Worm (Caenorhabditis elegans) whole organism, early embryonic: ENCODE measurements around the gene mfn-1.

Source experiments
- F13C5.2 ChIP-seq: sonication (generic microtip); optimal IDR thresholded peaks from 2 replicates; lab custom pipeline; 2017; ENCODE audit warnings: mild to moderate bottlenecking, missing genetic modification characterization, inconsistent platforms, missing compliant biosample characterization
- ama-1 ChIP-seq: fragments of 150-350 bp; optimal IDR thresholded peaks from 2 replicates; lab custom pipeline; 2014
- ceh-13 ChIP-seq: fragments of 200-800 bp; sonication (Bioruptor generic); optimal IDR thresholded peaks from 2 replicates; lab custom pipeline; 2018; ENCODE audit warnings: mild to moderate bottlenecking, missing genetic modification characterization, missing compliant biosample characterization
- ets-7 ChIP-seq: sonication (generic microtip); optimal IDR thresholded peaks from 2 replicates; lab custom pipeline; 2016; ENCODE audit warnings: missing genotype, missing genetic modification characterization, missing compliant biosample characterization
- hmbx-1 ChIP-seq: sonication (generic microtip); optimal IDR thresholded peaks from 2 replicates; lab custom pipeline; 2016; ENCODE audit warnings: mild to moderate bottlenecking, missing genetic modification characterization, missing compliant biosample characterization

DNA sequence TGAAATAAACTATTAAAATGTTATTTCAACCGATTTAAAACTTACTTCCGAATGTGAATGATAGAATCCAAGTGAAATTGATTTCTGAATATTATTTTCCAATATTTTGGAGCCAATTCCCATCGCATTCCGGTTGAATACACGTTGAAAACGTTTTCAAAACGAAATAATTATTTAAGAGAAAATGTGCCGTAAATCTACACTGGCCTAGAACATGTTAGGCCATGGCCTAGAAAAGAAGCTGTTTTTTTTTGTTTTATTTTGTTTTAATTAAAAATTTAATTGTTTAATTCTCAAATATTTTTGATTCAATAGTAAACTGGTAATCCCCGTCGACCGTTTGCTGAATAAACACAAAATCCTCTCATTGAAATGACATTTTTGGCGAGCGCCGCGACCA lies 7.9 kb downstream of the mfn-1 start:
- TF ChIP-seq F13C5.2 (tag; lab: Kevin White, UChicago) (no peak), ets-7 (tag; lab: Kevin White, UChicago) (no peak), ama-1 (lab: Kevin White, UChicago) (no peak), ceh-13 (GFP tag; lab: Kevin White, UChicago) (no peak), hmbx-1 (no peak)
